Worm (Caenorhabditis elegans) whole organism, L1 larva: Measurements from ENCODE around the gene F35C11.5.

Experiments used
- C16A3.4 ChIP-seq: fragments of 150-350 bp; optimal IDR thresholded peaks from 2 replicates; lab custom pipeline; 2014; ENCODE audit warnings: missing biosample characterization, missing genetic modification characterization
- C34B4.2 ChIP-seq: sonication (generic microtip); optimal IDR thresholded peaks from 2 replicates; lab custom pipeline; 2017; ENCODE audit warnings: mild to moderate bottlenecking, missing genetic modification characterization, missing compliant biosample characterization
- Y116A8C.19 ChIP-seq: sonication (generic microtip); optimal IDR thresholded peaks from 2 replicates; lab custom pipeline; 2016; ENCODE audit warnings: missing compliant biosample characterization, missing genetic modification characterization, borderline replicate concordance
- aha-1 ChIP-seq: fragments of 150-350 bp; optimal IDR thresholded peaks from 2 replicates; lab custom pipeline; 2014; ENCODE audit warnings: missing biosample characterization, missing genetic modification characterization
- aly-2 ChIP-seq: fragments of 150-350 bp; optimal IDR thresholded peaks from 2 replicates; lab custom pipeline; 2014; ENCODE audit warnings: missing biosample characterization, missing genetic modification characterization
- ceh-63 ChIP-seq: fragments of 200-800 bp; sonication (Bioruptor generic); optimal IDR thresholded peaks from 2 replicates; lab custom pipeline; 2018; ENCODE audit warnings: mild to moderate bottlenecking, missing genetic modification characterization, missing compliant biosample characterization
- ceh-8 ChIP-seq: fragments of 200-800 bp; sonication (Bioruptor generic); optimal IDR thresholded peaks from 2 replicates; lab custom pipeline; 2018; ENCODE audit warnings: mild to moderate bottlenecking, missing genetic modification characterization, moderate library complexity, missing compliant biosample characterization
- ceh-82 ChIP-seq, 3 experiments: fragments of 150-350 bp in 1 of 3; sonication (generic microtip) in 2 of 3; optimal IDR thresholded peaks; 2 replicates each; lab custom pipeline; 2014 to 2017; ENCODE audit warnings: missing biosample characterization in 3 of 3, missing genetic modification characterization in 3 of 3
- ceh-88 ChIP-seq: fragments of 200-800 bp; sonication (Bioruptor generic); IDR thresholded peaks from 2 replicates; pipeline ENCODE4 v1.3.6; 2022; ENCODE audit warnings: missing genetic modification characterization, missing compliant biosample characterization
- ces-1 ChIP-seq: fragments of 150-350 bp; optimal IDR thresholded peaks from 2 replicates; lab custom pipeline; 2014; ENCODE audit warnings: missing biosample characterization, missing genetic modification reagents, missing genetic modification characterization
- dpl-1 ChIP-seq, 3 experiments: fragments of 150-350 bp in 2 of 3; sonication (generic microtip) in 1 of 3; optimal IDR thresholded peaks; 2 replicates each; lab custom pipeline; 2014 to 2017; ENCODE audit warnings: missing biosample characterization in 3 of 3, missing genetic modification characterization in 3 of 3, missing genetic modification reagents in 3 of 3
- dsc-1 ChIP-seq: sonication (generic microtip); optimal IDR thresholded peaks from 2 replicates; lab custom pipeline; 2016; ENCODE audit warnings: mild to moderate bottlenecking, missing genetic modification characterization, missing compliant biosample characterization
- efl-3 ChIP-seq: fragments of 200-800 bp; sonication (Bioruptor generic); optimal IDR thresholded peaks from 2 replicates; lab custom pipeline; 2018; ENCODE audit warnings: mild to moderate bottlenecking, missing genetic modification characterization, missing compliant biosample characterization
- egl-13 ChIP-seq: sonication (generic microtip); optimal IDR thresholded peaks from 2 replicates; lab custom pipeline; 2016; ENCODE audit warnings: missing genotype, missing genetic modification reagents, missing genetic modification characterization, missing compliant biosample characterization
- elt-2 ChIP-seq: sonication (generic microtip); optimal IDR thresholded peaks from 2 replicates; lab custom pipeline; 2016; ENCODE audit warnings: missing genetic modification characterization, mild to moderate bottlenecking, inconsistent platforms, missing compliant biosample characterization, missing genetic modification reagents
- elt-3 ChIP-seq, 6 experiments: fragments of 150-350 bp in 1 of 6; sonication (generic microtip); optimal IDR thresholded peaks; 2 replicates each; lab custom pipeline; 2017 to 2018; ENCODE audit warnings: missing biosample characterization in 6 of 6, missing genetic modification characterization in 6 of 6, inconsistent platforms in 1 of 6
- fkh-10 ChIP-seq: sonication (generic microtip); optimal IDR thresholded peaks from 2 replicates; lab custom pipeline; 2017; ENCODE audit warnings: missing biosample characterization, missing genetic modification reagents, missing genetic modification characterization
- fkh-8 ChIP-seq: sonication (generic microtip); optimal IDR thresholded peaks from 2 replicates; lab custom pipeline; 2016; ENCODE audit warnings: mild to moderate bottlenecking, missing genetic modification characterization, missing compliant biosample characterization
- hlh-17 ChIP-seq: fragments of 200-800 bp; sonication (Bioruptor generic); optimal IDR thresholded peaks from 2 replicates; lab custom pipeline; 2018; ENCODE audit warnings: missing genetic modification characterization, mild to moderate bottlenecking, missing compliant biosample characterization, moderate library complexity, borderline replicate concordance
- hpl-2 ChIP-seq: fragments of 150-350 bp; optimal IDR thresholded peaks from 2 replicates; lab custom pipeline; 2014; ENCODE audit warnings: missing biosample characterization, missing genetic modification reagents, missing genetic modification characterization
- jun-1 ChIP-seq: fragments of 150-350 bp; optimal IDR thresholded peaks from 2 replicates; lab custom pipeline; 2014; ENCODE audit warnings: missing biosample characterization, missing genetic modification reagents, missing genetic modification characterization
- lin-13 ChIP-seq: fragments of 150-350 bp; optimal IDR thresholded peaks from 2 replicates; lab custom pipeline; 2014; ENCODE audit warnings: missing biosample characterization, missing genetic modification reagents, missing genetic modification characterization
- lin-15B ChIP-seq: fragments of 150-350 bp; sonication (generic microtip); optimal IDR thresholded peaks from 3 replicates; lab custom pipeline; 2014; ENCODE audit warnings: missing biosample characterization, missing genetic modification characterization
- lin-35 ChIP-seq, 2 experiments: fragments of 150-350 bp; optimal IDR thresholded peaks; 2 replicates each; lab custom pipeline; 2014; ENCODE audit warnings: missing biosample characterization in 2 of 2, missing genetic modification characterization in 2 of 2, missing genetic modification reagents in 2 of 2
- lin-39 ChIP-seq: fragments of 150-350 bp; optimal IDR thresholded peaks from 2 replicates; lab custom pipeline; 2014; ENCODE audit warnings: missing biosample characterization, missing genetic modification reagents, missing genetic modification characterization
- lir-3 ChIP-seq: sonication (generic microtip); optimal IDR thresholded peaks from 2 replicates; lab custom pipeline; 2016; ENCODE audit warnings: mild to moderate bottlenecking, missing genetic modification characterization, moderate library complexity, missing compliant biosample characterization; ENCODE audit not compliant: poor library complexity
- lsy-2 ChIP-seq, 2 experiments: fragments of 150-350 bp; optimal IDR thresholded peaks; 2 replicates each; lab custom pipeline; 2014; ENCODE audit warnings: missing biosample characterization in 2 of 2, missing genetic modification characterization in 2 of 2
- mdl-1 ChIP-seq, 2 experiments: fragments of 150-350 bp; optimal IDR thresholded peaks; 2 replicates each; lab custom pipeline; 2014 to 2017; ENCODE audit warnings: missing biosample characterization in 2 of 2, missing genetic modification characterization in 2 of 2, inconsistent platforms in 1 of 2
- mef-2 ChIP-seq: fragments of 150-350 bp; optimal IDR thresholded peaks from 2 replicates; lab custom pipeline; 2014; ENCODE audit warnings: missing biosample characterization, missing genetic modification characterization
- mep-1 ChIP-seq: fragments of 150-350 bp; optimal IDR thresholded peaks from 2 replicates; lab custom pipeline; 2014; ENCODE audit warnings: missing biosample characterization, missing genetic modification characterization
- nhr-12 ChIP-seq: sonication (generic microtip); optimal IDR thresholded peaks from 2 replicates; lab custom pipeline; 2017; ENCODE audit warnings: missing biosample characterization, missing genetic modification characterization
- nhr-20 ChIP-seq: sonication (generic microtip); optimal IDR thresholded peaks from 2 replicates; lab custom pipeline; 2016; ENCODE audit warnings: mild to moderate bottlenecking, missing genetic modification characterization, missing compliant biosample characterization
- nhr-237 ChIP-seq: fragments of 150-350 bp; optimal IDR thresholded peaks from 2 replicates; lab custom pipeline; 2014; ENCODE audit warnings: missing biosample characterization, missing genetic modification characterization
- nhr-71 ChIP-seq: sonication (generic microtip); optimal IDR thresholded peaks from 2 replicates; lab custom pipeline; 2016; ENCODE audit warnings: mild to moderate bottlenecking, missing genetic modification characterization, moderate library complexity, missing compliant biosample characterization
- nhr-84 ChIP-seq: sonication (generic microtip); optimal IDR thresholded peaks from 2 replicates; lab custom pipeline; 2017; ENCODE audit warnings: missing biosample characterization, missing genetic modification characterization
- nhr-90 ChIP-seq: sonication (generic microtip); optimal IDR thresholded peaks from 2 replicates; lab custom pipeline; 2016; ENCODE audit warnings: mild to moderate bottlenecking, missing genetic modification characterization, missing compliant biosample characterization; ENCODE audit not compliant: poor library complexity
- sox-4 ChIP-seq: sonication (generic microtip); optimal IDR thresholded peaks from 2 replicates; lab custom pipeline; 2016; ENCODE audit warnings: missing genetic modification characterization, missing compliant biosample characterization
- swsn-7 ChIP-seq: sonication (generic microtip); optimal IDR thresholded peaks from 2 replicates; lab custom pipeline; 2016; ENCODE audit warnings: missing genetic modification characterization, missing compliant biosample characterization
- tbx-2 ChIP-seq: sonication (generic microtip); optimal IDR thresholded peaks from 2 replicates; lab custom pipeline; 2016; ENCODE audit warnings: missing genetic modification characterization, missing compliant biosample characterization
- unc-62 ChIP-seq: fragments of 150-350 bp; optimal IDR thresholded peaks from 2 replicates; lab custom pipeline; 2014; ENCODE audit warnings: missing biosample characterization, missing genetic modification reagents, missing genetic modification characterization
- unc-86 ChIP-seq: sonication (generic microtip); optimal IDR thresholded peaks from 2 replicates; lab custom pipeline; 2016; ENCODE audit warnings: missing genetic modification characterization, missing compliant biosample characterization
- unc-98 ChIP-seq: fragments of 200-800 bp; sonication (Bioruptor generic); IDR thresholded peaks from 2 replicates; pipeline ENCODE4 v1.3.6; 2022; ENCODE audit warnings: missing genetic modification characterization, missing compliant biosample characterization
- vab-15 ChIP-seq: sonication (generic microtip); optimal IDR thresholded peaks from 2 replicates; lab custom pipeline; 2017; ENCODE audit warnings: missing genotype, mild to moderate bottlenecking, missing genetic modification characterization, missing compliant biosample characterization
- ztf-4 ChIP-seq: fragments of 150-350 bp; optimal IDR thresholded peaks from 2 replicates; lab custom pipeline; 2014; ENCODE audit warnings: missing biosample characterization, missing genetic modification characterization

The F35C11.5 gene

ce11 chrII:8216922-8217321, 36.6 kb upstream of the F35C11.5 start, which contains the start of gene ifg-1:
ifg-1 (plus strand) TSS chrII:8217222.
- TF ChIP-seq tbx-2 (tag; lab: Kevin White, UChicago) = no peak
- TF ChIP-seq mep-1 (tag; lab: Kevin White, UChicago) = no peak
- no peak for TF ChIP-seq efl-3 (GFP tag; lab: Kevin White, UChicago)
- no peak for TF ChIP-seq vab-15 (tag; lab: Kevin White, UChicago)
- no peak for TF ChIP-seq elt-2 (tag; lab: Kevin White, UChicago)
- TF ChIP-seq aly-2 = no peak
- no peak for TF ChIP-seq ztf-4 (tag; lab: Kevin White, UChicago)
- no peak for TF ChIP-seq nhr-84 (tag; lab: Kevin White, UChicago)
- TF ChIP-seq dpl-1 (GFP tag; optimal IDR thresholded peaks at IDR 0.05; lab: Kevin White, UChicago) = no peak
- no peak for TF ChIP-seq hpl-2 (GFP tag; lab: Kevin White, UChicago)
- no peak for TF ChIP-seq mdl-1 (tag; optimal IDR thresholded peaks at IDR 0.05; lab: Kevin White, UChicago)
- TF ChIP-seq elt-3 (tag; optimal IDR thresholded peaks at IDR 0.05; lab: Kevin White, UChicago) = no peak
- TF ChIP-seq ces-1 (GFP tag; lab: Kevin White, UChicago) = no peak
- TF ChIP-seq egl-13 (tag; lab: Kevin White, UChicago) = no peak
- TF ChIP-seq hlh-17 (GFP tag; lab: Kevin White, UChicago) = no peak
- no peak for TF ChIP-seq ceh-82 (tag; optimal IDR thresholded peaks at IDR 0.05; lab: Kevin White, UChicago)
- TF ChIP-seq unc-62 (GFP tag; lab: Kevin White, UChicago) = no peak

DNA sequence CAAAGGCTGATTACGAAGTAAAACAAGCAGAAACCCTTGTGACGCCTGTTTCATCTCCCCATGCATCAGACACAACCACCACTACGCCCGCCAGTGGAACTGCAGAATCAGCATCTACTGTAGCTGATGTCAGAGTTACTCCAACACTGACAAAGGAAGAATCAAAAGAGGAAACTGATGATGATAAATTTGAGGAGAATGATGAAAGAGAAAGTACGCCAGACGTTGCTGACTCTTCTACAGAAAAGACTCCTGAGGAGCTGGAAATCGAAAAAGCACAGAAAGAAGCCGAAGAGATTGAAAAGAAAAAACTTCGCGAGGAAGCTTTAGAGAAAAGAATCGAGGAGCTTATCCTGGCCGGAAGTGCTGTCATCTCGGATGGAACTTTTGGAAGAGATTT, 35.3 kb upstream of the F35C11.5 start:
- TF ChIP-seq ceh-8 (GFP tag; lab: Kevin White, UChicago) (no peak), C34B4.2 (tag; lab: Kevin White, UChicago) (no peak), nhr-20 (tag; lab: Kevin White, UChicago) (no peak)

DNA sequence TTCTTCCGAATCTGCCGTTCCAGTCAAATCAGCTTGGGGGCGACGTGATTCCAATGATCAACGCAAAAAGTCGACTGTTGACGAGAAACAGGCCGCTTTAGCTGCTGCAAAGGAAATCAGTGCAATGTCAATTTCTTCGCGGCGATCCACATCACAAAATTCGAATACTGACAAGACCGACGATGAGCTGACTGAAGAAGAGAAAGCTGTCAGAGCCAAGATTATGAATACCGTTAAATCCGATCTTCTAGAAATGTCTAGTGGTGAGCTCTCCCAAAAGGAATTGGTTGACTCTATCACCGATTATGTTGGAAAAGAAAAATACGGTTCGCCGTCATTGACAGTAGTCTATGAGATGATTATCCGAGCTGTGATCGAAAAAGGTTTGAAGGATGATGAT, 33.3 kb upstream of the F35C11.5 start:
- no peak for TF ChIP-seq unc-98 (GFP tag; lab: Robert Waterston, UW)
- TF ChIP-seq fkh-10 (GFP tag; lab: Kevin White, UChicago) = no peak
- no peak for TF ChIP-seq ztf-4 (tag; lab: Kevin White, UChicago)
- TF ChIP-seq mep-1 (tag; lab: Kevin White, UChicago) = no peak
- TF ChIP-seq ceh-88 (GFP tag; lab: Robert Waterston, UW) = no peak
- TF ChIP-seq dsc-1 (tag; lab: Kevin White, UChicago) = no peak
- no peak for TF ChIP-seq mef-2 (tag; lab: Kevin White, UChicago)
- TF ChIP-seq unc-86 (tag; lab: Kevin White, UChicago) = no peak
- TF ChIP-seq nhr-20 (tag; lab: Kevin White, UChicago) = no peak
- TF ChIP-seq lin-13 (GFP tag; lab: Kevin White, UChicago) = no peak
- no peak for TF ChIP-seq nhr-12 (tag; lab: Kevin White, UChicago)
- no peak for TF ChIP-seq lin-15B (tag; lab: Kevin White, UChicago)

DNA sequence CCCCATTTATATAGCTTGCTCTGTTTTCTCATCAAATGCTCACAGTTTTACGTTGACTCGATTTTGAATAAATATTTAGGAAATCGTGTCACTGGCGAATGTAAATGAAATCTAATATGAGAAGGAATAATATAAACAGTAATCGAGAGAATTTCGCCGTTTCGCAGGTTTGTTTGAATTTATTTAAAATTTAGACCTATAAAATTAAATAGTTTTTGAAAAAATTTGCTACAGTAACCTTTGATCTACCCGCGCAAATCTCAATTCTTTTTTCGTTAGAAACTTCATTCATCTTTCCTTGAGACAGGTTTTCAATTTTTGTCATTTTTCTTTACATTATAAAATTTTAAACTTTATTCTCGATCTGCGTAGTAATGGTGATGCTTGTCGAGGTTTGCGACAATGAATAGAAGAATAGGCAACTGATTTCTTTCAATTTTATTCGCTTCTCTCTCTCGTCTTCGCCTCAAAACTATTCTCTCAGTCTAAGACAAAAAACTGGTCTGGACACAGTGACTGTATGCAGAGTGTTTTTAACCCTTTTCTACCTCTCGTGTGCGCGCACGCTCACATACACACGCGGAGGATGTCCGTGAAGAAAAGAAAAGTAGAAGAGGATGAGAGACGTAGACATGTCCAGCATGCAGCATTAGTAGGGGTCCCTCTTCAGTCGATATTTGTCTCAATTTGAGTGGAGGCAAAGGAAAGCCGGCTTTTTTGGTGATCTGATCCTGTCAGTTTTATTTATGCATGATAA, 31.1 kb upstream of the F35C11.5 start, which contains the start of gene dab-1:
Gene dab-1, plus strand, starts transcription at position 78 of the 757 bp plus-strand sequence.
- TF ChIP-seq nhr-71 = peak; percentile 34
- no peak for TF ChIP-seq swsn-7
- no peak for TF ChIP-seq jun-1
- TF ChIP-seq Y116A8C.19 (tag; lab: Kevin White, UChicago) = no peak
- TF ChIP-seq elt-3 (tag; optimal IDR thresholded peaks at IDR 0.05; lab: Kevin White, UChicago) = peak in 4 of 6 experiments; percentile 3 to 55 (median 18)
- no peak for TF ChIP-seq ceh-8 (GFP tag; lab: Kevin White, UChicago)
- TF ChIP-seq elt-2 (tag; lab: Kevin White, UChicago) = no peak
- TF ChIP-seq ceh-63 (GFP tag; lab: Kevin White, UChicago) = no peak
- no peak for TF ChIP-seq vab-15 (tag; lab: Kevin White, UChicago)
- peak in 1 of 2 experiments; percentile 51 for TF ChIP-seq lsy-2 (tag; optimal IDR thresholded peaks at IDR 0.05; lab: Kevin White, UChicago)
- TF ChIP-seq sox-4 (tag; lab: Kevin White, UChicago) = no peak
- TF ChIP-seq lin-35 (GFP tag; optimal IDR thresholded peaks at IDR 0.05; lab: Kevin White, UChicago) = peak in 1 of 2 experiments; percentile 58
- no peak for TF ChIP-seq fkh-8 (tag; lab: Kevin White, UChicago)
- TF ChIP-seq mef-2 (tag; lab: Kevin White, UChicago) = no peak
- no peak for TF ChIP-seq aha-1 (tag; lab: Kevin White, UChicago)
- TF ChIP-seq mdl-1 (tag; optimal IDR thresholded peaks at IDR 0.05; lab: Kevin White, UChicago) = peak in 1 of 2 experiments; percentile 73
- TF ChIP-seq nhr-237 (tag; lab: Kevin White, UChicago) = no peak
- TF ChIP-seq C16A3.4 (tag; lab: Kevin White, UChicago) = no peak
- TF ChIP-seq nhr-90 (tag; lab: Kevin White, UChicago) = no peak
- no peak for TF ChIP-seq lir-3
- no peak for TF ChIP-seq lin-39 (tag; lab: Kevin White, UChicago)
